Worm (Caenorhabditis elegans) whole organism, L1 larva: ENCODE measurements around the gene C53A5.17.

ENCODE experiments used
- C16A3.4 ChIP-seq: fragments of 150-350 bp; optimal IDR thresholded peaks from 2 replicates; lab custom pipeline; 2014; ENCODE audit warnings: missing biosample characterization, missing genetic modification characterization
- Y116A8C.19 ChIP-seq: sonication (generic microtip); optimal IDR thresholded peaks from 2 replicates; lab custom pipeline; 2016; ENCODE audit warnings: missing compliant biosample characterization, missing genetic modification characterization, borderline replicate concordance
- aha-1 ChIP-seq: fragments of 150-350 bp; optimal IDR thresholded peaks from 2 replicates; lab custom pipeline; 2014; ENCODE audit warnings: missing biosample characterization, missing genetic modification characterization
- aly-2 ChIP-seq: fragments of 150-350 bp; optimal IDR thresholded peaks from 2 replicates; lab custom pipeline; 2014; ENCODE audit warnings: missing biosample characterization, missing genetic modification characterization
- ama-1 ChIP-seq: fragments of 150-350 bp; optimal IDR thresholded peaks from 2 replicates; lab custom pipeline; 2014
- ceh-88 ChIP-seq: fragments of 200-800 bp; sonication (Bioruptor generic); IDR thresholded peaks from 2 replicates; pipeline ENCODE4 v1.3.6; 2022; ENCODE audit warnings: missing genetic modification characterization, missing compliant biosample characterization
- dpl-1 ChIP-seq, 3 experiments: fragments of 150-350 bp in 2 of 3; sonication (generic microtip) in 1 of 3; optimal IDR thresholded peaks; 2 replicates each; lab custom pipeline; 2014 to 2017; ENCODE audit warnings: missing biosample characterization in 3 of 3, missing genetic modification characterization in 3 of 3, missing genetic modification reagents in 3 of 3
- dsc-1 ChIP-seq: sonication (generic microtip); optimal IDR thresholded peaks from 2 replicates; lab custom pipeline; 2016; ENCODE audit warnings: mild to moderate bottlenecking, missing genetic modification characterization, missing compliant biosample characterization
- egl-13 ChIP-seq: sonication (generic microtip); optimal IDR thresholded peaks from 2 replicates; lab custom pipeline; 2016; ENCODE audit warnings: missing genotype, missing genetic modification reagents, missing genetic modification characterization, missing compliant biosample characterization
- egl-27 ChIP-seq, 2 experiments: fragments of 150-350 bp in 1 of 2; sonication (generic microtip); optimal IDR thresholded peaks; 3 replicates each; lab custom pipeline; 2017 to 2018; ENCODE audit warnings: missing biosample characterization in 2 of 2, missing genetic modification characterization in 2 of 2, missing genetic modification reagents in 2 of 2
- elt-3 ChIP-seq, 6 experiments: fragments of 150-350 bp in 1 of 6; sonication (generic microtip); optimal IDR thresholded peaks; 2 replicates each; lab custom pipeline; 2017 to 2018; ENCODE audit warnings: missing biosample characterization in 6 of 6, missing genetic modification characterization in 6 of 6, inconsistent platforms in 1 of 6
- fkh-10 ChIP-seq: sonication (generic microtip); optimal IDR thresholded peaks from 2 replicates; lab custom pipeline; 2017; ENCODE audit warnings: missing biosample characterization, missing genetic modification reagents, missing genetic modification characterization
- fkh-4 ChIP-seq: sonication (generic microtip); optimal IDR thresholded peaks from 2 replicates; lab custom pipeline; 2016; ENCODE audit warnings: missing compliant biosample characterization, missing genetic modification characterization, borderline replicate concordance
- grh-1 ChIP-seq: fragments of 200-800 bp; sonication (Bioruptor generic); IDR thresholded peaks from 2 replicates; pipeline ENCODE4 v1.3.6; 2022; ENCODE audit warnings: missing genetic modification reagents, missing genetic modification characterization, missing compliant biosample characterization
- hlh-17 ChIP-seq: fragments of 200-800 bp; sonication (Bioruptor generic); optimal IDR thresholded peaks from 2 replicates; lab custom pipeline; 2018; ENCODE audit warnings: missing genetic modification characterization, mild to moderate bottlenecking, missing compliant biosample characterization, moderate library complexity, borderline replicate concordance
- hlh-4 ChIP-seq: sonication (generic microtip); optimal IDR thresholded peaks from 2 replicates; lab custom pipeline; 2016; ENCODE audit warnings: mild to moderate bottlenecking, missing genetic modification characterization, missing compliant biosample characterization
- hpl-2 ChIP-seq: fragments of 150-350 bp; optimal IDR thresholded peaks from 2 replicates; lab custom pipeline; 2014; ENCODE audit warnings: missing biosample characterization, missing genetic modification reagents, missing genetic modification characterization
- irx-1 ChIP-seq: sonication (generic microtip); optimal IDR thresholded peaks from 2 replicates; lab custom pipeline; 2016; ENCODE audit warnings: missing genetic modification characterization, missing compliant biosample characterization
- jun-1 ChIP-seq: fragments of 150-350 bp; optimal IDR thresholded peaks from 2 replicates; lab custom pipeline; 2014; ENCODE audit warnings: missing biosample characterization, missing genetic modification reagents, missing genetic modification characterization
- lin-14 ChIP-seq: fragments of 200-800 bp; sonication (Bioruptor generic); optimal IDR thresholded peaks from 2 replicates; lab custom pipeline; 2018; ENCODE audit warnings: mild to moderate bottlenecking, missing genetic modification characterization, moderate library complexity, missing compliant biosample characterization
- lin-15B ChIP-seq: fragments of 150-350 bp; sonication (generic microtip); optimal IDR thresholded peaks from 3 replicates; lab custom pipeline; 2014; ENCODE audit warnings: missing biosample characterization, missing genetic modification characterization
- lin-39 ChIP-seq: fragments of 150-350 bp; optimal IDR thresholded peaks from 2 replicates; lab custom pipeline; 2014; ENCODE audit warnings: missing biosample characterization, missing genetic modification reagents, missing genetic modification characterization
- lsy-2 ChIP-seq, 2 experiments: fragments of 150-350 bp; optimal IDR thresholded peaks; 2 replicates each; lab custom pipeline; 2014; ENCODE audit warnings: missing biosample characterization in 2 of 2, missing genetic modification characterization in 2 of 2
- mdl-1 ChIP-seq, 2 experiments: fragments of 150-350 bp; optimal IDR thresholded peaks; 2 replicates each; lab custom pipeline; 2014 to 2017; ENCODE audit warnings: missing biosample characterization in 2 of 2, missing genetic modification characterization in 2 of 2, inconsistent platforms in 1 of 2
- mef-2 ChIP-seq: fragments of 150-350 bp; optimal IDR thresholded peaks from 2 replicates; lab custom pipeline; 2014; ENCODE audit warnings: missing biosample characterization, missing genetic modification characterization
- mep-1 ChIP-seq: fragments of 150-350 bp; optimal IDR thresholded peaks from 2 replicates; lab custom pipeline; 2014; ENCODE audit warnings: missing biosample characterization, missing genetic modification characterization
- nhr-237 ChIP-seq: fragments of 150-350 bp; optimal IDR thresholded peaks from 2 replicates; lab custom pipeline; 2014; ENCODE audit warnings: missing biosample characterization, missing genetic modification characterization
- nhr-28 ChIP-seq: fragments of 150-350 bp; optimal IDR thresholded peaks from 2 replicates; lab custom pipeline; 2014; ENCODE audit warnings: missing biosample characterization, missing genetic modification characterization
- nhr-47 ChIP-seq: sonication (generic microtip); optimal IDR thresholded peaks from 2 replicates; lab custom pipeline; 2016; ENCODE audit warnings: mild to moderate bottlenecking, missing genetic modification characterization, moderate library complexity, missing compliant biosample characterization
- nhr-77 ChIP-seq: fragments of 150-350 bp; optimal IDR thresholded peaks from 2 replicates; lab custom pipeline; 2014; ENCODE audit warnings: missing biosample characterization, missing genetic modification characterization
- sox-4 ChIP-seq: sonication (generic microtip); optimal IDR thresholded peaks from 2 replicates; lab custom pipeline; 2016; ENCODE audit warnings: missing genetic modification characterization, missing compliant biosample characterization
- tbx-2 ChIP-seq: sonication (generic microtip); optimal IDR thresholded peaks from 2 replicates; lab custom pipeline; 2016; ENCODE audit warnings: missing genetic modification characterization, missing compliant biosample characterization
- unc-130 ChIP-seq: fragments of 150-350 bp; optimal IDR thresholded peaks from 2 replicates; lab custom pipeline; 2017; ENCODE audit warnings: missing biosample characterization, missing genetic modification characterization, inconsistent platforms
- unc-98 ChIP-seq: fragments of 200-800 bp; sonication (Bioruptor generic); IDR thresholded peaks from 2 replicates; pipeline ENCODE4 v1.3.6; 2022; ENCODE audit warnings: missing genetic modification characterization, missing compliant biosample characterization
- zip-4 ChIP-seq: fragments of 200-800 bp; sonication (Bioruptor generic); optimal IDR thresholded peaks from 2 replicates; lab custom pipeline; 2018; ENCODE audit warnings: mild to moderate bottlenecking, missing genetic modification characterization, moderate library complexity, missing compliant biosample characterization
- ztf-4 ChIP-seq: fragments of 150-350 bp; optimal IDR thresholded peaks from 2 replicates; lab custom pipeline; 2014; ENCODE audit warnings: missing biosample characterization, missing genetic modification characterization

C53A5.17 gene

ce11 chrV:14532374-14532773 lies 11.5 kb upstream of the C53A5.17 start (continued):
- TF ChIP-seq dpl-1 (GFP tag; optimal IDR thresholded peaks at IDR 0.05; lab: Kevin White, UChicago), result no peak

ce11 chrV:14530813-14531212 lies 9.9 kb upstream of the C53A5.17 start, which contains the start of gene kcnl-4:
TSS of gene kcnl-4 (plus strand) at chrV:14531113.
- no peak for TF ChIP-seq nhr-77 (tag; lab: Kevin White, UChicago)
- no peak for TF ChIP-seq lin-39 (tag; lab: Kevin White, UChicago)
- TF ChIP-seq C16A3.4, result no peak
- TF ChIP-seq hpl-2 (GFP tag; lab: Kevin White, UChicago), result no peak
- TF ChIP-seq unc-130 (tag; lab: Kevin White, UChicago), result no peak
- TF ChIP-seq aha-1 (tag; lab: Kevin White, UChicago), result no peak
- no peak for TF ChIP-seq fkh-4 (tag; lab: Kevin White, UChicago)
- TF ChIP-seq nhr-237, result no peak
- no peak for TF ChIP-seq lsy-2 (tag; optimal IDR thresholded peaks at IDR 0.05; lab: Kevin White, UChicago)
- TF ChIP-seq nhr-47 (tag; lab: Kevin White, UChicago), result no peak

- TF ChIP-seq mef-2, result no peak
- TF ChIP-seq irx-1, result no peak
- TF ChIP-seq ztf-4 (tag; lab: Kevin White, UChicago), result no peak
- no peak for TF ChIP-seq egl-27 (tag; optimal IDR thresholded peaks at IDR 0.05; lab: Kevin White, UChicago)
- no peak for TF ChIP-seq hpl-2 (GFP tag; lab: Kevin White, UChicago)
- TF ChIP-seq unc-98 (GFP tag; lab: Robert Waterston, UW), result no peak
- TF ChIP-seq Y116A8C.19 (tag; lab: Kevin White, UChicago), result no peak
- TF ChIP-seq egl-13 (tag; lab: Kevin White, UChicago), result no peak
- no peak for TF ChIP-seq hlh-17 (GFP tag; lab: Kevin White, UChicago)
- TF ChIP-seq hlh-4 (tag; lab: Kevin White, UChicago), result no peak
- no peak for TF ChIP-seq zip-4
- no peak for TF ChIP-seq jun-1 (tag; lab: Kevin White, UChicago)
- no peak for TF ChIP-seq mdl-1 (tag; optimal IDR thresholded peaks at IDR 0.05; lab: Kevin White, UChicago)
- TF ChIP-seq sox-4 (tag; lab: Kevin White, UChicago), result no peak
- TF ChIP-seq nhr-28 (tag; lab: Kevin White, UChicago), result no peak
- TF ChIP-seq tbx-2 (tag; lab: Kevin White, UChicago), result no peak
- TF ChIP-seq ceh-88 (GFP tag; lab: Robert Waterston, UW), result no peak
Measured at ce11 chrV:14527210-14527609, 6.3 kb upstream of the C53A5.17 start.

DNA sequence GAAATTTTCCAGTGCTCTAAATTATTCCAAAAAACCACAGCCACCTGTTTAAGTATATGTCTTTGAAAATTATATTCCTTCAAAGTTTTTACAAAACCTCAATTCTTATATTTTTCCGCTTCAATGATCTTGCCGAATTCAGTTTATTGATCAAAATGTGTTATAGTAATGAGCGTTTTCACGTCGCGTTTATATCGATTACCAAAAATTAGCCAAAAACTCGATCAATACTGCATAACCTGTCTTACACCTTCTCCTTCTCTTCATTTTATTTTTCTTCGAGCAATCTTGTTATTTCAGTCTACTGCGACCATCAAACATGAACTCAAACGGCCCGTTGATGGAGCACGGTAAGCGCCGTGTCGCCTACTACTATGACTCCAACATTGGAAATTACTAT lies 4.2 kb upstream of the C53A5.17 start, which contains the start of gene hda-1:
Gene hda-1, plus strand, starts transcription at position 301 of the 400 bp plus-strand sequence.
- TF ChIP-seq aly-2 (no peak), grh-1 (GFP tag; lab: Robert Waterston, UW) (no peak), dsc-1 (tag; lab: Kevin White, UChicago) (no peak), elt-3 (tag; optimal IDR thresholded peaks at IDR 0.05; lab: Kevin White, UChicago) (no peak), ama-1 (lab: Kevin White, UChicago) (no peak), tbx-2 (tag; lab: Kevin White, UChicago) (no peak), lin-15B (no peak), lin-14 (GFP tag; lab: Kevin White, UChicago) (no peak), mep-1 (tag; lab: Kevin White, UChicago) (no peak), fkh-10 (GFP tag; lab: Kevin White, UChicago) (no peak)
